Worm (Caenorhabditis elegans) whole organism, early embryonic: ENCODE results near the gene M60.4.

ENCODE experiments used
- F13C5.2 ChIP-seq: sonication (generic microtip); optimal IDR thresholded peaks from 2 replicates; lab custom pipeline; 2017; ENCODE audit warnings: mild to moderate bottlenecking, missing genetic modification characterization, inconsistent platforms, missing compliant biosample characterization
- ama-1 ChIP-seq: fragments of 150-350 bp; optimal IDR thresholded peaks from 2 replicates; lab custom pipeline; 2014
- ets-7 ChIP-seq: sonication (generic microtip); optimal IDR thresholded peaks from 2 replicates; lab custom pipeline; 2016; ENCODE audit warnings: missing genotype, missing genetic modification characterization, missing compliant biosample characterization
- flt-1 ChIP-seq: fragments of 200-800 bp; sonication (Bioruptor generic); IDR thresholded peaks from 2 replicates; pipeline ENCODE4 v1.3.6; 2022; ENCODE audit warnings: missing genetic modification characterization, missing compliant biosample characterization
- hnd-1 ChIP-seq: sonication (generic microtip); optimal IDR thresholded peaks from 2 replicates; lab custom pipeline; 2016; ENCODE audit warnings: missing genetic modification characterization, missing compliant biosample characterization

- no peak for TF ChIP-seq flt-1
- TF ChIP-seq ama-1 (lab: Kevin White, UChicago) = no peak
- TF ChIP-seq hnd-1 (tag; lab: Kevin White, UChicago) = no peak
- no peak for TF ChIP-seq F13C5.2 (tag; lab: Kevin White, UChicago)
- no peak for TF ChIP-seq ets-7 (tag; lab: Kevin White, UChicago)
Observed at ce11 chrX:8262734-8263133, 26.6 kb upstream of the M60.4 start.
